Fruit fly (Drosophila melanogaster) Kc167 (cell line): ENCODE results near the gene Orco.

Source experiments
- Myc ChIP-seq: fragments of >200 bp; optimal IDR thresholded peaks from 2 replicates; lab custom pipeline; 2017; ENCODE audit warnings: missing external identifiers
- Sin3A ChIP-seq: fragments of >200 bp; optimal IDR thresholded peaks from 2 replicates; lab custom pipeline; 2018; ENCODE audit warnings: missing external identifiers
- h ChIP-seq: fragments of >200 bp; optimal IDR thresholded peaks from 3 replicates; lab custom pipeline; 2018; ENCODE audit warnings: missing external identifiers
- insv ChIP-seq: fragments of >200 bp; optimal IDR thresholded peaks from 3 replicates; lab custom pipeline; 2018; ENCODE audit warnings: missing external identifiers
- psq ChIP-seq: fragments of >200 bp; optimal IDR thresholded peaks from 2 replicates; lab custom pipeline; 2017; ENCODE audit warnings: missing external identifiers
- ttk ChIP-seq: sonication (Bioruptor generic); optimal IDR thresholded peaks from 2 replicates; lab custom pipeline; 2017; ENCODE audit warnings: missing external identifiers

DNA sequence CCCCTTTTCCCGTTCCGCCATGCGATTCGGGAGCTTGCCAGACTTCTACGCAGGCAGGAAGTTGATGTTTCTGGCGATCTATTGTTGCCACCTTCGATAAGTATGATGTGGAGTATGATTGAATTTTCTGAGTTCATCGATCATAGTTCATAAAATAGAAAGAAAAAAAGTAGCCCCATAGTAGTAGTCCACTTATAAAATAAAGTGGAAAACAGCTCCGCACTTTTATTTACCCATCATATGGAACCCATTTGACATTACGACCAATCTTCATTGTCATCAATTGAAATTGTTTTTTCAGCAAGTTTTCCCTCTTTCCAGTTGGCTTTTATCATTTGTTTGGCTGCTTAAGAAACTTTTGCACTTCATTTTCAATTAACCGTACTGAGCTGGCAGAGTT is 15.0 kb upstream of the Orco start, which contains the start of gene CG12147:
- no peak for TF ChIP-seq ttk (lab: Kevin White, UChicago)
- no peak for TF ChIP-seq h (lab: Kevin White, UChicago)
- no peak for TF ChIP-seq insv (lab: Kevin White, UChicago)
- TF ChIP-seq Sin3A = no peak
- TF ChIP-seq Myc (lab: Kevin White, UChicago) = no peak
- no peak for TF ChIP-seq psq (lab: Kevin White, UChicago)
